Fruit fly (Drosophila melanogaster): ENCODE results near the gene Gr93c.
A peak's percentile ranks its signal among the peaks of the same experiment; 100 is the strongest.

Gene Gr93c

dm6 chr3R:21822562-21822933 is 22.5 kb downstream of the Gr93c start, which contains the start of gene CASK (continued):
- TF ChIP-seq Vsx1 (GFP tag; optimal IDR thresholded peaks at IDR 0.05) (no peak), CG18011 (GFP tag; optimal IDR thresholded peaks at IDR 0.05) (no peak), Elba2 (GFP tag; optimal IDR thresholded peaks at IDR 0.05) (no peak), Dek (tag; optimal IDR thresholded peaks at IDR 0.05) (peak; percentile 17), Gsc (GFP tag; IDR thresholded peaks at IDR 0.05) (no peak), Atf6 (GFP tag; IDR thresholded peaks at IDR 0.05) (no peak), E2f2 (GFP tag; IDR thresholded peaks at IDR 0.05) (peak; percentile 90), gcm2 (GFP tag; optimal IDR thresholded peaks at IDR 0.05) (no peak), CG10654 (GFP tag; optimal IDR thresholded peaks at IDR 0.05) (no peak), pho (GFP tag; optimal IDR thresholded peaks at IDR 0.05) (no peak), lmd (GFP tag; IDR thresholded peaks at IDR 0.05) (no peak), CTCF (GFP tag; optimal IDR thresholded peaks at IDR 0.05) (no peak), bcd (GFP tag; optimal IDR thresholded peaks at IDR 0.05) (no peak), CG6854 (GFP tag; optimal IDR thresholded peaks at IDR 0.05) (no peak), CG17328 (GFP tag; IDR thresholded peaks at IDR 0.05) (no peak), Dref (GFP tag; IDR thresholded peaks at IDR 0.05) (no peak), tgo (GFP tag; IDR thresholded peaks at IDR 0.05) (no peak), CG17802 (tag; optimal IDR thresholded peaks at IDR 0.05) (no peak), knrl (GFP tag; IDR thresholded peaks at IDR 0.05; ENCODE audit: partially characterized antibody) (peak; percentile 60), CG10147 (GFP tag; optimal IDR thresholded peaks at IDR 0.05) (no peak), row (GFP tag; IDR thresholded peaks at IDR 0.05) (peak; percentile 73), prd (optimal IDR thresholded peaks at IDR 0.05) (no peak), prd (GFP tag; IDR thresholded peaks at IDR 0.05) (0 out of 3 replicates have a peak, but pooled peaks have one; percentile 19), Nf-YA (GFP tag; IDR thresholded peaks at IDR 0.05) (no peak), CG11696 (GFP tag; IDR thresholded peaks at IDR 0.05) (no peak), btn (GFP tag; optimal IDR thresholded peaks at IDR 0.05) (no peak), CG3163 (GFP tag; optimal IDR thresholded peaks at IDR 0.05) (peak; percentile 12), CG2120 (GFP tag; optimal IDR thresholded peaks at IDR 0.05) (peak; percentile 24), CG6654 (GFP tag; optimal IDR thresholded peaks at IDR 0.05) (no peak), CG13624 (GFP tag; optimal IDR thresholded peaks at IDR 0.05) (no peak), dpn (GFP tag; optimal IDR thresholded peaks at IDR 0.05) (no peak), Max (GFP tag; optimal IDR thresholded peaks at IDR 0.05) (peak; percentile 8), Sry-δ (GFP tag; optimal IDR thresholded peaks at IDR 0.05) (peak; percentile 17), maf-S (GFP tag; optimal IDR thresholded peaks at IDR 0.05) (no peak), chif (GFP tag; optimal IDR thresholded peaks at IDR 0.05) (peak in 1 of 2 experiments; percentile 9), MTF-1 (GFP tag; optimal IDR thresholded peaks at IDR 0.05; ENCODE audit: borderline replicate concordance) (no peak), CG7839 (tag; optimal IDR thresholded peaks at IDR 0.05) (no peak), vfl (GFP tag; optimal IDR thresholded peaks at IDR 0.05) (no peak), CG17385 (GFP tag; optimal IDR thresholded peaks at IDR 0.05) (no peak), CG12155 (GFP tag; optimal IDR thresholded peaks at IDR 0.05) (no peak), CG6254 (GFP tag; optimal IDR thresholded peaks at IDR 0.05) (no peak), CG2129 (GFP tag; IDR thresholded peaks at IDR 0.05; ENCODE audit: partially characterized antibody) (no peak), Atf3 (GFP tag; optimal IDR thresholded peaks at IDR 0.05) (no peak), CG7987 (GFP tag; optimal IDR thresholded peaks at IDR 0.05) (no peak), CkIIα-i1 (GFP tag; IDR thresholded peaks at IDR 0.05) (no peak), bbx (GFP tag; IDR thresholded peaks at IDR 0.05; ENCODE audit: partially characterized antibody) (peak; percentile 80), BEAF-32 (GFP tag; optimal IDR thresholded peaks at IDR 0.05) (peak; percentile 55), CG42726 (GFP tag; IDR thresholded peaks at IDR 0.05; ENCODE audit: partially characterized antibody) (no peak), ham (GFP tag; IDR thresholded peaks at IDR 0.05) (no peak), CG10321 (GFP tag; IDR thresholded peaks at IDR 0.05) (no peak), Sin3A (optimal IDR thresholded peaks at IDR 0.05) (peak; percentile 48), MBD-R2 (GFP tag; IDR thresholded peaks at IDR 0.05) (no peak; the same call in 1 of the 2 replicates), CG9609 (GFP tag; optimal IDR thresholded peaks at IDR 0.05) (no peak)

Data from whole organism, embryonic.